Fruit fly (Drosophila melanogaster) whole organism, embryonic: ENCODE results near the gene CG12182.

Source experiments
- Atf-2 ChIP-seq: fragments of 200-800 bp; sonication (Bioruptor generic); optimal IDR thresholded peaks from 2 replicates; lab custom pipeline; 2016; ENCODE audit warnings: missing biosample characterization, missing genetic modification characterization
- CG10654 ChIP-seq: fragments of 200-800 bp; sonication (Bioruptor generic); optimal IDR thresholded peaks from 2 replicates; lab custom pipeline; 2016; ENCODE audit warnings: missing biosample characterization, missing genetic modification characterization
- CG11398 ChIP-seq: fragments of 200-800 bp; sonication (Bioruptor generic); optimal IDR thresholded peaks from 2 replicates; lab custom pipeline; 2016; ENCODE audit warnings: missing biosample characterization, missing genetic modification characterization
- CG11504 ChIP-seq: fragments of 200-800 bp; sonication (Bioruptor generic); optimal IDR thresholded peaks from 3 replicates; lab custom pipeline; 2019; ENCODE audit warnings: missing biosample characterization, mild to moderate bottlenecking, missing genetic modification characterization, moderate library complexity
- CG12659 ChIP-seq: fragments of 200-800 bp; sonication (Bioruptor generic); optimal IDR thresholded peaks from 3 replicates; lab custom pipeline; 2017; ENCODE audit warnings: mild to moderate bottlenecking, missing biosample characterization, missing genetic modification reagents, missing genetic modification characterization
- CG13296 ChIP-seq: fragments of 200-800 bp; sonication (Bioruptor generic); optimal IDR thresholded peaks from 3 replicates; lab custom pipeline; 2018; ENCODE audit warnings: missing biosample characterization, mild to moderate bottlenecking, missing genetic modification characterization
- CG15073 ChIP-seq: fragments of 200-800 bp; sonication (Bioruptor generic); optimal IDR thresholded peaks from 2 replicates; lab custom pipeline; 2016; ENCODE audit warnings: missing biosample characterization, missing genetic modification characterization
- CG17568 ChIP-seq: fragments of 200-800 bp; sonication (Bioruptor generic); optimal IDR thresholded peaks from 2 replicates; lab custom pipeline; 2018; ENCODE audit warnings: missing biosample characterization, mild to moderate bottlenecking, missing genetic modification characterization, moderate library complexity
- CG2712 ChIP-seq: fragments of 200-800 bp; optimal IDR thresholded peaks from 3 replicates; lab custom pipeline; 2019; ENCODE audit warnings: missing biosample characterization, mild to moderate bottlenecking, missing genetic modification characterization, moderate library complexity
- CG31441 ChIP-seq: fragments of 200-800 bp; sonication (Bioruptor generic); IDR thresholded peaks from 2 replicates; pipeline ENCODE4 v1.3.6; 2022; ENCODE audit warnings: missing biosample characterization, missing genetic modification characterization
- CG3995 ChIP-seq: fragments of 200-800 bp; sonication (Bioruptor generic); optimal IDR thresholded peaks from 3 replicates; lab custom pipeline; 2016; ENCODE audit warnings: missing biosample characterization, missing genetic modification characterization
- CG4730 ChIP-seq: fragments of 200-800 bp; sonication (Bioruptor generic); IDR thresholded peaks from 2 replicates; pipeline ENCODE4 v1.3.6; 2022; ENCODE audit warnings: missing biosample characterization, missing genetic modification characterization
- CG4820 ChIP-seq: fragments of 200-800 bp; sonication (Bioruptor generic); optimal IDR thresholded peaks from 3 replicates; lab custom pipeline; 2016; ENCODE audit warnings: missing biosample characterization, missing genetic modification characterization
- CG4854 ChIP-seq: fragments of 200-800 bp; sonication (Bioruptor generic); optimal IDR thresholded peaks from 2 replicates; lab custom pipeline; 2016; ENCODE audit warnings: missing biosample characterization, missing genetic modification characterization, inconsistent platforms
- CG6654 ChIP-seq: fragments of 200-800 bp; sonication (Bioruptor generic); optimal IDR thresholded peaks from 2 replicates; lab custom pipeline; 2017; ENCODE audit warnings: missing biosample characterization, mild to moderate bottlenecking, missing genetic modification characterization
- CG7357 ChIP-seq: fragments of 200-800 bp; sonication (Bioruptor generic); IDR thresholded peaks from 3 replicates; pipeline ENCODE4 v1.3.6; 2022; ENCODE audit warnings: missing biosample characterization, missing genetic modification characterization
- CG7745 ChIP-seq: fragments of 200-800 bp; sonication (Bioruptor generic); optimal IDR thresholded peaks from 2 replicates; lab custom pipeline; 2018; ENCODE audit warnings: missing biosample characterization, mild to moderate bottlenecking, missing genetic modification characterization, moderate library complexity
- ERR ChIP-seq: fragments of 200-800 bp; sonication (Bioruptor generic); optimal IDR thresholded peaks from 2 replicates; lab custom pipeline; 2016; ENCODE audit warnings: missing biosample characterization, missing genetic modification characterization
- Ets65A ChIP-seq: fragments of 200-800 bp; sonication (Bioruptor generic); peaks from one replicate; lab custom pipeline; 2016; ENCODE audit warnings: missing biosample characterization, missing genetic modification characterization
- GATAe ChIP-seq: fragments of 200-800 bp; sonication (Bioruptor generic); conservative IDR thresholded peaks from 2 replicates; pipeline ENCODE4 v1.3.6; 2022; ENCODE audit warnings: missing biosample characterization, missing genetic modification characterization
- HHEX ChIP-seq: fragments of 200-800 bp; sonication (Bioruptor generic); optimal IDR thresholded peaks from 3 replicates; lab custom pipeline; 2017; ENCODE audit warnings: missing biosample characterization, mild to moderate bottlenecking, missing genetic modification characterization, missing genetic modification reagents
- Hand ChIP-seq: fragments of 200-800 bp; sonication (Bioruptor generic); optimal IDR thresholded peaks from 2 replicates; lab custom pipeline; 2017; ENCODE audit warnings: mild to moderate bottlenecking, missing biosample characterization, missing genetic modification reagents, missing genetic modification characterization
- Hmr ChIP-seq: fragments of 200-800 bp; sonication (Bioruptor generic); optimal IDR thresholded peaks from 3 replicates; lab custom pipeline; 2017; ENCODE audit warnings: mild to moderate bottlenecking, missing biosample characterization, missing genetic modification reagents, missing genetic modification characterization
- Kr ChIP-seq: fragments of 200-800 bp; sonication (Bioruptor generic); optimal IDR thresholded peaks from 2 replicates; lab custom pipeline; 2017; ENCODE audit warnings: missing biosample characterization, mild to moderate bottlenecking, missing genetic modification characterization
- Mes4 ChIP-seq: fragments of 200-800 bp; sonication (Bioruptor generic); optimal IDR thresholded peaks from 2 replicates; lab custom pipeline; 2016; ENCODE audit warnings: missing biosample characterization, missing genetic modification characterization
- Myb ChIP-seq: fragments of 200-800 bp; sonication (Bioruptor generic); optimal IDR thresholded peaks from 2 replicates; lab custom pipeline; 2016; ENCODE audit warnings: missing biosample characterization, missing genetic modification characterization
- Nf-YA ChIP-seq: fragments of 200-800 bp; sonication (Bioruptor generic); IDR thresholded peaks from 2 replicates; pipeline ENCODE4 v1.3.6; 2022; ENCODE audit warnings: missing biosample characterization, missing genetic modification characterization
- NfI ChIP-seq: fragments of 200-800 bp; sonication (Bioruptor generic); optimal IDR thresholded peaks from 3 replicates; lab custom pipeline; 2018; ENCODE audit warnings: missing biosample characterization, mild to moderate bottlenecking, missing genetic modification characterization, moderate library complexity
- Oaz ChIP-seq: fragments of 200-800 bp; sonication (Bioruptor generic); IDR thresholded peaks from 2 replicates; pipeline ENCODE4 v1.3.6; 2022; ENCODE audit warnings: missing biosample characterization, missing genetic modification characterization
- Pdp1 ChIP-seq, 2 experiments: fragments of 200-800 bp; sonication (Bioruptor generic); optimal IDR thresholded peaks; 3 replicates each; lab custom pipeline; 2016; ENCODE audit warnings: missing biosample characterization in 2 of 2, missing genetic modification characterization in 2 of 2, mild to moderate bottlenecking in 1 of 2, moderate library complexity in 1 of 2
- bowl ChIP-seq: fragments of 200-800 bp; sonication (Bioruptor generic); IDR thresholded peaks from 2 replicates; pipeline ENCODE4 v1.3.6; 2022; ENCODE audit warnings: missing biosample characterization, missing genetic modification characterization
- ci ChIP-seq: fragments of 200-800 bp; sonication (Bioruptor generic); IDR thresholded peaks from 3 replicates; pipeline ENCODE4 v1.3.6; 2022; ENCODE audit warnings: missing biosample characterization, missing genetic modification characterization
- crp ChIP-seq, 2 experiments: fragments of 200-800 bp; sonication (Bioruptor generic); optimal IDR thresholded peaks; 2 replicates in 1 of 2; 3 replicates in 1 of 2; lab custom pipeline; 2017; ENCODE audit warnings: missing biosample characterization in 2 of 2, missing genetic modification characterization in 2 of 2, mild to moderate bottlenecking in 1 of 2, moderate library complexity in 1 of 2
- cwo ChIP-seq: fragments of 200-800 bp; sonication (Bioruptor generic); optimal IDR thresholded peaks from 3 replicates; lab custom pipeline; 2017; ENCODE audit warnings: missing biosample characterization, missing genetic modification characterization, mild to moderate bottlenecking, moderate library complexity, missing genetic modification reagents
- dmrt11E ChIP-seq: fragments of 200-800 bp; sonication (Bioruptor generic); optimal IDR thresholded peaks from 3 replicates; lab custom pipeline; 2018; ENCODE audit warnings: missing biosample characterization, mild to moderate bottlenecking, missing genetic modification characterization, moderate library complexity
- fd102C ChIP-seq: fragments of 200-800 bp; sonication (Bioruptor generic); optimal IDR thresholded peaks from 2 replicates; lab custom pipeline; 2018; ENCODE audit warnings: missing biosample characterization, mild to moderate bottlenecking, missing genetic modification characterization, moderate library complexity
- fru ChIP-seq: fragments of >200 bp; optimal IDR thresholded peaks from 2 replicates; lab custom pipeline; 2017
- hbn ChIP-seq: fragments of 200-800 bp; sonication (Bioruptor generic); IDR thresholded peaks from 2 replicates; pipeline ENCODE4 v1.3.6; 2022; ENCODE audit warnings: missing biosample characterization, missing genetic modification characterization; ENCODE audit not compliant: partially characterized antibody
- her ChIP-seq: fragments of 200-800 bp; sonication (Bioruptor generic); optimal IDR thresholded peaks from 2 replicates; lab custom pipeline; 2016; ENCODE audit warnings: missing biosample characterization, missing genetic modification characterization
- insv ChIP-seq, 2 experiments: fragments of 200-800 bp; sonication (Bioruptor generic); optimal IDR thresholded peaks; 3 replicates each; lab custom pipeline; 2016 to 2018; ENCODE audit warnings: missing biosample characterization in 2 of 2, missing genetic modification characterization in 2 of 2
- pfk ChIP-seq: fragments of 200-800 bp; sonication (Bioruptor generic); optimal IDR thresholded peaks from 2 replicates; lab custom pipeline; 2018; ENCODE audit warnings: missing biosample characterization, mild to moderate bottlenecking, missing genetic modification characterization, moderate library complexity
- phol ChIP-seq: fragments of 200-800 bp; sonication (Bioruptor generic); optimal IDR thresholded peaks from 3 replicates; lab custom pipeline; 2018; ENCODE audit warnings: missing biosample characterization, mild to moderate bottlenecking, missing genetic modification characterization, moderate library complexity
- psq ChIP-seq: fragments of 200-800 bp; sonication (Bioruptor generic); optimal IDR thresholded peaks from 2 replicates; lab custom pipeline; 2017; ENCODE audit warnings: missing biosample characterization, missing genetic modification characterization
- pum ChIP-seq: fragments of 200-800 bp; sonication (Bioruptor generic); optimal IDR thresholded peaks from 2 replicates; lab custom pipeline; 2016; ENCODE audit warnings: missing biosample characterization, missing genetic modification characterization
- sens ChIP-seq: fragments of 200-800 bp; sonication (Bioruptor generic); peaks from one replicate; lab custom pipeline; 2016; ENCODE audit warnings: missing biosample characterization, missing genetic modification characterization
- z ChIP-seq: fragments of 200-800 bp; sonication (Bioruptor generic); IDR thresholded peaks from 3 replicates; pipeline ENCODE4 v1.3.6; 2022; ENCODE audit warnings: missing biosample characterization, missing genetic modification characterization
- zen2 ChIP-seq: fragments of 200-800 bp; sonication (Bioruptor generic); IDR thresholded peaks from 3 replicates; pipeline ENCODE4 v1.3.6; 2022; ENCODE audit warnings: missing biosample characterization, missing genetic modification characterization; ENCODE audit not compliant: partially characterized antibody
- zfh2 ChIP-seq: fragments of 200-800 bp; sonication (Bioruptor generic); optimal IDR thresholded peaks from 2 replicates; lab custom pipeline; 2016; ENCODE audit warnings: missing biosample characterization, missing genetic modification characterization

Gene CG12182

dm6 chr3L:2634929-2635799 lies 35.8 kb upstream of the CG12182 start (continued):
- TF ChIP-seq CG10654 (peak; percentile 68), CG7745 (tag; lab: Kevin White, UChicago) (no peak), CG11504 (tag; lab: Kevin White, UChicago) (peak; percentile 68), Ets65A (GFP tag; lab: Kevin White, UChicago) (peak; percentile 98), dmrt11E (tag; lab: Kevin White, UChicago) (peak; percentile 65), insv (GFP tag; optimal IDR thresholded peaks at IDR 0.05; lab: Kevin White, UChicago) (peak in 1 of 2 experiments; percentile 84), HHEX (peak; percentile 91), CG2712 (tag; lab: Kevin White, UChicago) (peak; percentile 64), Kr (peak; percentile 51), bowl (GFP tag; lab: Robert Waterston, UW) (no peak; the same call in 1 of the 2 replicates), ci (GFP tag; lab: Robert Waterston, UW) (peak; percentile 96), CG12659 (GFP tag; lab: Kevin White, UChicago) (peak; percentile 95), CG6654 (GFP tag; lab: Kevin White, UChicago) (peak; percentile 44), Nf-YA (GFP tag; lab: Robert Waterston, UW) (peak; percentile 19; the same call in 1 of the 2 replicates), hbn (GFP tag; lab: Robert Waterston, UW) (peak; percentile 55), CG4854 (GFP tag; lab: Kevin White, UChicago) (peak; percentile 71), Myb (GFP tag; lab: Kevin White, UChicago) (peak; percentile 83), pum (GFP tag; lab: Kevin White, UChicago) (peak; percentile 47), psq (peak; percentile 99), Hmr (GFP tag; lab: Kevin White, UChicago) (peak; percentile 92), Pdp1 (GFP tag; optimal IDR thresholded peaks at IDR 0.05; lab: Kevin White, UChicago) (peak; percentile 79 to 84), crp (GFP tag; optimal IDR thresholded peaks at IDR 0.05; lab: Kevin White, UChicago) (peak in 1 of 2 experiments; percentile 74), CG3995 (peak; percentile 67), CG15073 (GFP tag; lab: Kevin White, UChicago) (no peak), phol (tag; lab: Kevin White, UChicago) (peak; percentile 74), zen2 (GFP tag; lab: Robert Waterston, UW) (0 out of 3 replicates have a peak, but pooled peaks have one; percentile 56), CG17568 (peak; percentile 80), CG4730 (GFP tag; lab: Robert Waterston, UW) (peak; percentile 38; the same call in 1 of the 2 replicates), fd102C (peak; percentile 67), her (GFP tag; lab: Kevin White, UChicago) (peak; percentile 78), Hand (GFP tag; lab: Kevin White, UChicago) (peak; percentile 87), CG11398 (GFP tag; lab: Kevin White, UChicago) (peak; percentile 67), z (GFP tag; lab: Robert Waterston, UW) (no peak), CG4820 (GFP tag; lab: Kevin White, UChicago) (peak; percentile 40), cwo (GFP tag; lab: Kevin White, UChicago) (peak; percentile 48), CG31441 (GFP tag; lab: Robert Waterston, UW) (peak; percentile 72), Mes4 (GFP tag; lab: Kevin White, UChicago) (peak; percentile 84), GATAe (no peak), fru (no peak), Oaz (GFP tag; lab: Robert Waterston, UW) (peak; percentile 61), ERR (GFP tag; lab: Kevin White, UChicago) (peak; percentile 64), sens (peak; percentile 95), Atf-2 (GFP tag; lab: Kevin White, UChicago) (peak; percentile 54), NfI (GFP tag; lab: Kevin White, UChicago) (peak; percentile 92), CG13296 (GFP tag; lab: Kevin White, UChicago) (peak; percentile 93), CG7357 (no peak), zfh2 (GFP tag; lab: Kevin White, UChicago) (peak; percentile 72), pfk (GFP tag; lab: Kevin White, UChicago) (peak; percentile 77)
